Worm (Caenorhabditis elegans) whole organism, late embryonic: ENCODE results near the gene ZK757.10.

Experiments used
- F13H6.1 ChIP-seq: sonication (generic microtip); optimal IDR thresholded peaks from 2 replicates; lab custom pipeline; 2016; ENCODE audit warnings: missing genetic modification characterization, missing compliant biosample characterization
- ceh-14 ChIP-seq: sonication (generic microtip); optimal IDR thresholded peaks from 2 replicates; lab custom pipeline; 2016; ENCODE audit warnings: missing genotype, missing genetic modification characterization, missing compliant biosample characterization
- ceh-18 ChIP-seq: sonication (generic microtip); optimal IDR thresholded peaks from 2 replicates; lab custom pipeline; 2016; ENCODE audit warnings: missing genetic modification characterization, missing compliant biosample characterization
- che-1 ChIP-seq: sonication (generic microtip); optimal IDR thresholded peaks from 2 replicates; lab custom pipeline; 2016; ENCODE audit warnings: mild to moderate bottlenecking, missing genetic modification characterization, missing compliant biosample characterization
- dmd-4 ChIP-seq: sonication (generic microtip); optimal IDR thresholded peaks from 2 replicates; lab custom pipeline; 2016; ENCODE audit warnings: borderline replicate concordance, missing genetic modification characterization, missing compliant biosample characterization
- elt-2 ChIP-seq: sonication (generic microtip); optimal IDR thresholded peaks from 2 replicates; lab custom pipeline; 2016; ENCODE audit warnings: missing genetic modification reagents, missing genetic modification characterization, missing compliant biosample characterization
- fkh-10 ChIP-seq: fragments of 150-350 bp; optimal IDR thresholded peaks from 2 replicates; lab custom pipeline; 2014; ENCODE audit warnings: missing biosample characterization, missing genetic modification reagents, missing genetic modification characterization
- hlh-13 ChIP-seq: fragments of 200-800 bp; sonication (Bioruptor generic); optimal IDR thresholded peaks from 2 replicates; lab custom pipeline; 2018; ENCODE audit warnings: mild to moderate bottlenecking, missing genetic modification characterization, missing compliant biosample characterization
- hlh-8 ChIP-seq: sonication (generic microtip); optimal IDR thresholded peaks from 2 replicates; lab custom pipeline; 2016; ENCODE audit warnings: missing genotype, missing genetic modification characterization, missing compliant biosample characterization
- nhr-232 ChIP-seq: sonication (generic microtip); optimal IDR thresholded peaks from 2 replicates; lab custom pipeline; 2016; ENCODE audit warnings: missing genetic modification characterization, missing compliant biosample characterization
- pha-4 ChIP-seq: fragments of 150-350 bp; optimal IDR thresholded peaks from 2 replicates; lab custom pipeline; 2018; ENCODE audit warnings: missing biosample characterization, missing genetic modification reagents, missing genetic modification characterization
- pqm-1 ChIP-seq: sonication (generic microtip); optimal IDR thresholded peaks from 2 replicates; lab custom pipeline; 2016; ENCODE audit warnings: missing genetic modification characterization, missing compliant biosample characterization
- sox-2 ChIP-seq: fragments of 200-800 bp; sonication (Bioruptor generic); IDR thresholded peaks from 2 replicates; pipeline ENCODE4 v1.3.6; 2022; ENCODE audit warnings: missing genetic modification reagents, missing genetic modification characterization, missing compliant biosample characterization
- unc-86 ChIP-seq: sonication (generic microtip); optimal IDR thresholded peaks from 2 replicates; lab custom pipeline; 2016; ENCODE audit warnings: missing genetic modification characterization, missing compliant biosample characterization

DNA sequence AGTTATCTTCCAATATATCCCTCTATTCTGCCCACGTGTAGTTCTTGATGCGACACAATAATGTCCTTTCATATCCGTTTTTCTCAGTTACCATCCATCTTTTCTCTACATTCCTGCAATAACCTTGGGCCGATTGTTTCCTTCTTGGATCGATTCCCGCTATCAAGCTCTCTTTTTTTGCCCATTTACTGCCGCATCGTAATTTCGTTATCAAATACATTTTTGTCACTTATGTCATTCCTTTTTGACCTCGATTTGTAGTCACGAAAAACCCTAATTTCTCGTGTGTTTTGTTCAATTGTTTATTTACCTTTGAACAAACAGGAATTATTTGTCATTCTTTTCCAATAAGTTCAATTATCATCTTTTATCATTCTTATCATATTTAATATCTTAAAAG, 27.1 kb upstream of the ZK757.10 start:
- TF ChIP-seq elt-2 (tag; lab: Kevin White, UChicago): no peak
- TF ChIP-seq hlh-8: no peak
- no peak for TF ChIP-seq fkh-10 (GFP tag; lab: Kevin White, UChicago)
- no peak for TF ChIP-seq nhr-232 (tag; lab: Kevin White, UChicago)
- no peak for TF ChIP-seq F13H6.1 (tag; lab: Kevin White, UChicago)
- TF ChIP-seq pqm-1 (tag; lab: Kevin White, UChicago): no peak
- no peak for TF ChIP-seq pha-4 (tag; lab: Kevin White, UChicago)
- no peak for TF ChIP-seq ceh-18
- TF ChIP-seq dmd-4 (tag; lab: Kevin White, UChicago): no peak
- no peak for TF ChIP-seq che-1
- TF ChIP-seq hlh-13 (GFP tag; lab: Kevin White, UChicago): no peak
- no peak for TF ChIP-seq sox-2 (GFP tag; lab: Robert Waterston, UW)
- no peak for TF ChIP-seq ceh-14 (tag; lab: Kevin White, UChicago)
- TF ChIP-seq unc-86 (tag; lab: Kevin White, UChicago): no peak
